Worm (Caenorhabditis elegans) whole organism, late embryonic: ENCODE measurements around the gene gcy-15.

Source experiments
- C38D4.7 ChIP-seq: fragments of 200-800 bp; sonication (Bioruptor generic); optimal IDR thresholded peaks from 2 replicates; lab custom pipeline; 2018; ENCODE audit warnings: mild to moderate bottlenecking, missing genetic modification characterization, moderate library complexity, missing compliant biosample characterization
- F13H6.1 ChIP-seq: sonication (generic microtip); optimal IDR thresholded peaks from 2 replicates; lab custom pipeline; 2016; ENCODE audit warnings: missing genetic modification characterization, missing compliant biosample characterization
- ama-1 ChIP-seq: fragments of 150-350 bp; optimal IDR thresholded peaks from 2 replicates; lab custom pipeline; 2014
- ceh-2 ChIP-seq: sonication (generic microtip); optimal IDR thresholded peaks from 2 replicates; lab custom pipeline; 2016; ENCODE audit warnings: missing genotype, missing genetic modification characterization, missing compliant biosample characterization
- fax-1 ChIP-seq: sonication (generic microtip); optimal IDR thresholded peaks from 2 replicates; lab custom pipeline; 2016; ENCODE audit warnings: missing genotype, missing genetic modification characterization, missing compliant biosample characterization
- gmeb-2 ChIP-seq: sonication (generic microtip); optimal IDR thresholded peaks from 2 replicates; lab custom pipeline; 2016; ENCODE audit warnings: missing genetic modification characterization, inconsistent platforms, missing compliant biosample characterization
- hlh-6 ChIP-seq: sonication (generic microtip); optimal IDR thresholded peaks from 2 replicates; lab custom pipeline; 2016; ENCODE audit warnings: missing genotype, missing genetic modification characterization, missing compliant biosample characterization
- mec-3 ChIP-seq: sonication (generic microtip); optimal IDR thresholded peaks from 2 replicates; lab custom pipeline; 2016; ENCODE audit warnings: borderline replicate concordance, missing genetic modification characterization, missing compliant biosample characterization
- nhr-11 ChIP-seq: fragments of 150-350 bp; optimal IDR thresholded peaks from 2 replicates; lab custom pipeline; 2014; ENCODE audit warnings: missing biosample characterization, missing genetic modification characterization
- pqm-1 ChIP-seq: sonication (generic microtip); optimal IDR thresholded peaks from 2 replicates; lab custom pipeline; 2016; ENCODE audit warnings: missing genetic modification characterization, missing compliant biosample characterization
- ref-2 ChIP-seq: sonication (generic microtip); optimal IDR thresholded peaks from 2 replicates; lab custom pipeline; 2016; ENCODE audit warnings: missing genetic modification characterization, missing compliant biosample characterization
- unc-86 ChIP-seq: sonication (generic microtip); optimal IDR thresholded peaks from 2 replicates; lab custom pipeline; 2016; ENCODE audit warnings: missing genetic modification characterization, missing compliant biosample characterization

DNA sequence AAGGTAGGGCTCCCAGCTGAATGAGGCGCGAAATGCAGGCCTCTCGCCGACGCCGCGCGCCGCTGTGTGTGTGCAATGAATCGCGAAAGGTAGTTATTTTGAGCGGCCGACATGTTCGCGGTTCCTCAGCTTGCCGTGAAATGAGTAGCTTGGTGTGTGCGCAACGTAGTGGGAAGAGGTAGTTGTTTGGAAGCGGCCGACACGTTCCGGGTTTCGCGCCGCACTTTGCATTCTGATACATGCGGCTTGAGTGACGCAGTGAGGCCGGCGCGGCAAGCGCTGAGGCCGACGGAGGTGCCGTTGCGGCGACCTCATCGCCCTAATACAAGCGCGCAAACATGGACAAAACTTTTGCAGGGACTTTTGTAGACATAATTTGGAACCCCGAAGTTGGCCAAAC, 1.1 kb downstream of the gcy-15 start:
- TF ChIP-seq mec-3 (tag; lab: Kevin White, UChicago) (peak; percentile 13), unc-86 (tag; lab: Kevin White, UChicago) (no peak), C38D4.7 (GFP tag; lab: Kevin White, UChicago) (no peak), ref-2 (tag; lab: Kevin White, UChicago) (no peak), ama-1 (lab: Kevin White, UChicago) (no peak), pqm-1 (tag; lab: Kevin White, UChicago) (no peak), ceh-2 (tag; lab: Kevin White, UChicago) (no peak), nhr-11 (tag; lab: Kevin White, UChicago) (no peak), gmeb-2 (no peak), fax-1 (tag; lab: Kevin White, UChicago) (no peak), F13H6.1 (tag; lab: Kevin White, UChicago) (no peak), hlh-6 (tag; lab: Kevin White, UChicago) (no peak)
